Worm (Caenorhabditis elegans) whole organism, L2 larva: ENCODE results near the gene fbxb-65.
"Not testable (repeated sequence)": the region's sequence is repeated elsewhere in the genome, so short reads cannot be mapped to it uniquely, and the experiment has no call there.

Experiments
- C34F6.9 ChIP-seq: fragments of 150-350 bp; optimal IDR thresholded peaks from 2 replicates; lab custom pipeline; 2014; ENCODE audit warnings: missing biosample characterization, missing genetic modification characterization
- R02D3.7 ChIP-seq: fragments of 150-350 bp; optimal IDR thresholded peaks from 2 replicates; lab custom pipeline; 2014; ENCODE audit warnings: missing biosample characterization, missing genetic modification characterization
- Y55F3AM.14 ChIP-seq: fragments of 200-800 bp; sonication (Bioruptor generic); optimal IDR thresholded peaks from 2 replicates; lab custom pipeline; 2018; ENCODE audit warnings: mild to moderate bottlenecking, missing genetic modification characterization, missing compliant biosample characterization
- ZK546.5 ChIP-seq: sonication (generic microtip); optimal IDR thresholded peaks from 2 replicates; lab custom pipeline; 2017; ENCODE audit warnings: missing biosample characterization, missing genetic modification characterization
- alr-1 ChIP-seq: fragments of 150-350 bp; optimal IDR thresholded peaks from 2 replicates; lab custom pipeline; 2014; ENCODE audit warnings: missing biosample characterization, missing genetic modification characterization
- blmp-1 ChIP-seq: sonication (generic microtip); optimal IDR thresholded peaks from 2 replicates; lab custom pipeline; 2017; ENCODE audit warnings: missing genetic modification characterization, mild to moderate bottlenecking, missing compliant biosample characterization, antibody characterized with exemption, moderate library complexity; ENCODE audit not compliant: insufficient read depth
- ceh-16 ChIP-seq: fragments of 150-350 bp; optimal IDR thresholded peaks from 2 replicates; lab custom pipeline; 2014; ENCODE audit warnings: missing biosample characterization, missing genetic modification characterization
- ceh-82 ChIP-seq: fragments of 150-350 bp; optimal IDR thresholded peaks from 2 replicates; lab custom pipeline; 2014; ENCODE audit warnings: missing biosample characterization, missing genetic modification characterization
- elt-3 ChIP-seq: sonication (generic microtip); optimal IDR thresholded peaks from 2 replicates; lab custom pipeline; 2017; ENCODE audit warnings: missing biosample characterization, missing genetic modification characterization
- fos-1 ChIP-seq: fragments of 150-350 bp; optimal IDR thresholded peaks from 2 replicates; lab custom pipeline; 2014; ENCODE audit warnings: missing biosample characterization, missing genetic modification characterization
- gmeb-1 ChIP-seq: fragments of 150-350 bp; optimal IDR thresholded peaks from 2 replicates; lab custom pipeline; 2014; ENCODE audit warnings: missing biosample characterization, missing genetic modification characterization
- lin-11 ChIP-seq: fragments of 150-350 bp; sonication (generic microtip); optimal IDR thresholded peaks from 2 replicates; lab custom pipeline; 2014; ENCODE audit warnings: missing biosample characterization, missing genetic modification characterization, inconsistent platforms, mixed read lengths
- lin-39 ChIP-seq: fragments of 150-350 bp; optimal IDR thresholded peaks from 2 replicates; lab custom pipeline; 2014; ENCODE audit warnings: missing biosample characterization, missing genetic modification reagents, missing genetic modification characterization
- lsy-2 ChIP-seq, 2 experiments: fragments of 150-350 bp in 1 of 2; sonication (generic microtip) in 1 of 2; optimal IDR thresholded peaks; 2 replicates each; lab custom pipeline; 2014 to 2017; ENCODE audit warnings: missing biosample characterization in 2 of 2, missing genetic modification characterization in 2 of 2
- mab-5 ChIP-seq: fragments of 150-350 bp; optimal IDR thresholded peaks from 2 replicates; lab custom pipeline; 2014; ENCODE audit warnings: missing biosample characterization, missing genetic modification characterization
- mbf-1 ChIP-seq: sonication (generic microtip); optimal IDR thresholded peaks from 2 replicates; lab custom pipeline; 2017; ENCODE audit warnings: missing biosample characterization, missing genetic modification characterization
- mdl-1 ChIP-seq, 2 experiments: fragments of 150-350 bp in 1 of 2; sonication (generic microtip) in 1 of 2; optimal IDR thresholded peaks; 2 replicates each; lab custom pipeline; 2017; ENCODE audit warnings: missing biosample characterization in 2 of 2, missing genetic modification characterization in 2 of 2
- nhr-11 ChIP-seq: fragments of 150-350 bp; optimal IDR thresholded peaks from 2 replicates; lab custom pipeline; 2014; ENCODE audit warnings: missing biosample characterization, missing genetic modification characterization
- nhr-12 ChIP-seq: fragments of 150-350 bp; optimal IDR thresholded peaks from 2 replicates; lab custom pipeline; 2014; ENCODE audit warnings: missing biosample characterization, missing genetic modification characterization
- nhr-129 ChIP-seq: fragments of 150-350 bp; optimal IDR thresholded peaks from 2 replicates; lab custom pipeline; 2014; ENCODE audit warnings: missing biosample characterization, missing genetic modification characterization
- nhr-21 ChIP-seq: fragments of 150-350 bp; optimal IDR thresholded peaks from 2 replicates; lab custom pipeline; 2014; ENCODE audit warnings: missing biosample characterization, missing genetic modification characterization
- nhr-23 ChIP-seq: fragments of 150-350 bp; optimal IDR thresholded peaks from 2 replicates; lab custom pipeline; 2014; ENCODE audit warnings: missing biosample characterization, missing genetic modification reagents, missing genetic modification characterization
- nhr-25 ChIP-seq: fragments of 150-350 bp; sonication (generic microtip); optimal IDR thresholded peaks from 3 replicates; lab custom pipeline; 2014; ENCODE audit warnings: missing biosample characterization, missing genetic modification characterization
- nhr-6 ChIP-seq: fragments of 150-350 bp; optimal IDR thresholded peaks from 2 replicates; lab custom pipeline; 2014; ENCODE audit warnings: missing biosample characterization, missing genetic modification characterization
- nhr-77 ChIP-seq: fragments of 150-350 bp; optimal IDR thresholded peaks from 2 replicates; lab custom pipeline; 2014; ENCODE audit warnings: missing biosample characterization, missing genetic modification characterization
- peb-1 ChIP-seq: fragments of 150-350 bp; optimal IDR thresholded peaks from 2 replicates; lab custom pipeline; 2014; ENCODE audit warnings: missing biosample characterization, missing genetic modification characterization
- sma-9 ChIP-seq, 2 experiments: fragments of 150-350 bp in 1 of 2; sonication (generic microtip) in 1 of 2; optimal IDR thresholded peaks; 2 replicates each; lab custom pipeline; 2014 to 2016; ENCODE audit warnings: missing genetic modification characterization in 2 of 2, mild to moderate bottlenecking in 1 of 2, missing biosample characterization in 1 of 2, missing compliant biosample characterization in 1 of 2, missing genetic modification reagents in 1 of 2, moderate library complexity in 1 of 2
- snpc-4 ChIP-seq: fragments of 150-350 bp; optimal IDR thresholded peaks from 2 replicates; lab custom pipeline; 2014; ENCODE audit warnings: missing biosample characterization, missing genetic modification characterization
- unc-39 ChIP-seq: fragments of 150-350 bp; optimal IDR thresholded peaks from 2 replicates; lab custom pipeline; 2014; ENCODE audit warnings: missing biosample characterization, missing genetic modification characterization
- unc-55 ChIP-seq: fragments of 150-350 bp; sonication (generic microtip); optimal IDR thresholded peaks from 3 replicates; lab custom pipeline; 2014; ENCODE audit warnings: missing biosample characterization, missing genetic modification reagents, missing genetic modification characterization
- unc-62 ChIP-seq: fragments of 150-350 bp; optimal IDR thresholded peaks from 2 replicates; lab custom pipeline; 2014; ENCODE audit warnings: missing biosample characterization, missing genetic modification reagents, missing genetic modification characterization
- zag-1 ChIP-seq: fragments of 150-350 bp; optimal IDR thresholded peaks from 2 replicates; lab custom pipeline; 2014; ENCODE audit warnings: missing biosample characterization, missing genetic modification characterization
- ztf-1 ChIP-seq: fragments of 200-800 bp; sonication (Bioruptor generic); conservative IDR thresholded peaks from 2 replicates; pipeline ENCODE4 v1.3.6; 2022; ENCODE audit warnings: missing genetic modification characterization, missing compliant biosample characterization
- ztf-11 ChIP-seq: sonication (generic microtip); optimal IDR thresholded peaks from 2 replicates; lab custom pipeline; 2017; ENCODE audit warnings: missing biosample characterization, missing genetic modification characterization
- ztf-4 ChIP-seq: fragments of 150-350 bp; optimal IDR thresholded peaks from 2 replicates; lab custom pipeline; 2014; ENCODE audit warnings: missing biosample characterization, missing genetic modification characterization

Gene fbxb-65

ce11 chrV:19311391-19311790 is 18.0 kb upstream of the fbxb-65 start, which contains the start of gene C43D7.8:
Gene C43D7.8, minus strand, starts transcription at chrV:19311491.
- no peak for TF ChIP-seq nhr-129 (tag; lab: Kevin White, UChicago)
- TF ChIP-seq mbf-1 (tag; lab: Kevin White, UChicago), result no peak
- no peak for TF ChIP-seq alr-1 (tag; lab: Kevin White, UChicago)
- no peak for TF ChIP-seq ztf-1 (GFP tag; lab: Robert Waterston, UW)
- no peak for TF ChIP-seq nhr-6
- no peak for TF ChIP-seq nhr-12
- no peak for TF ChIP-seq nhr-23
- no peak for TF ChIP-seq Y55F3AM.14 (GFP tag; lab: Kevin White, UChicago)
- no peak for TF ChIP-seq lin-11 (tag; lab: Kevin White, UChicago)
- no peak for TF ChIP-seq R02D3.7 (tag; lab: Kevin White, UChicago)
- TF ChIP-seq unc-55 (GFP tag; lab: Kevin White, UChicago), result no peak
- TF ChIP-seq ceh-16 (tag; lab: Kevin White, UChicago), result no peak
- TF ChIP-seq ceh-82, result no peak

- TF ChIP-seq unc-39 (tag; lab: Kevin White, UChicago), result no peak
- TF ChIP-seq ceh-16 (tag; lab: Kevin White, UChicago), result no peak
- TF ChIP-seq unc-62 (GFP tag; lab: Kevin White, UChicago), result no peak
- TF ChIP-seq gmeb-1, result no peak
- no peak for TF ChIP-seq sma-9 (GFP tag; optimal IDR thresholded peaks at IDR 0.05; lab: Kevin White, UChicago)
- no peak for TF ChIP-seq sma-9 (tag; optimal IDR thresholded peaks at IDR 0.05; lab: Kevin White, UChicago)
- no peak for TF ChIP-seq ztf-1 (GFP tag; lab: Robert Waterston, UW)
- no peak for TF ChIP-seq lin-11 (tag; lab: Kevin White, UChicago)
- no peak for TF ChIP-seq elt-3 (tag; lab: Kevin White, UChicago)
- no peak for TF ChIP-seq mbf-1 (tag; lab: Kevin White, UChicago)
- no peak for TF ChIP-seq nhr-77
- TF ChIP-seq fos-1 (tag; lab: Kevin White, UChicago), result no peak
- no peak for TF ChIP-seq alr-1 (tag; lab: Kevin White, UChicago)
- no peak for TF ChIP-seq ZK546.5 (tag; lab: Kevin White, UChicago)
- no peak for TF ChIP-seq mdl-1 (tag; optimal IDR thresholded peaks at IDR 0.05; lab: Kevin White, UChicago)
- no peak for TF ChIP-seq C34F6.9
- TF ChIP-seq ztf-4, result no peak
- no peak for TF ChIP-seq peb-1 (tag; lab: Kevin White, UChicago)
- TF ChIP-seq snpc-4 (tag; lab: Kevin White, UChicago), result no peak
- no peak for TF ChIP-seq nhr-23
- TF ChIP-seq mab-5, result no peak
Observed at ce11 chrV:19312975-19313374, 16.4 kb upstream of the fbxb-65 start, which contains the start of gene fbxb-64. Gene fbxb-64, plus strand, starts transcription at chrV:19313275.

- TF ChIP-seq mab-5; nhr-25 (tag; lab: Kevin White, UChicago); nhr-12: not testable (repeated sequence)
- TF ChIP-seq, all 48 proteins: peak for 0; not testable (repeated sequence) for 48
Observed at ce11 chrV:19317058-19317457, 12.3 kb upstream of the fbxb-65 start, which contains the start of gene srh-208. Gene srh-208, plus strand, starts transcription at chrV:19317358.

ce11 chrV:19319460-19319995 is 9.8 kb upstream of the fbxb-65 start, which contains the start of gene C43D7.7:
Gene C43D7.7, minus strand, starts transcription at chrV:19319510.
- TF ChIP-seq lsy-2 (tag; optimal IDR thresholded peaks at IDR 0.05; lab: Kevin White, UChicago) (no peak), fos-1 (tag; lab: Kevin White, UChicago) (peak; percentile 38)

ce11 chrV:19320385-19320784 is 9.0 kb upstream of the fbxb-65 start, which contains the start of gene sdz-6:
Gene sdz-6, plus strand, starts transcription at chrV:19320613.
- TF ChIP-seq nhr-11 (tag; lab: Kevin White, UChicago), result no peak
- no peak for TF ChIP-seq mbf-1 (tag; lab: Kevin White, UChicago)
- no peak for TF ChIP-seq zag-1 (tag; lab: Kevin White, UChicago)
- TF ChIP-seq nhr-21 (tag; lab: Kevin White, UChicago), result no peak

- TF ChIP-seq lin-39 (tag; lab: Kevin White, UChicago) (no peak), lin-11 (tag; lab: Kevin White, UChicago) (no peak), nhr-25 (tag; lab: Kevin White, UChicago) (no peak), ztf-1 (GFP tag; lab: Robert Waterston, UW) (no peak), gmeb-1 (no peak), elt-3 (tag; lab: Kevin White, UChicago) (no peak), blmp-1 (tag; lab: Kevin White, UChicago) (no peak), ztf-11 (no peak)
Observed at ce11 chrV:19322387-19322786, 7.0 kb upstream of the fbxb-65 start, which contains the start of gene C43D7.4. Gene C43D7.4, minus strand, starts transcription at chrV:19322487.
